Fruit fly (Drosophila melanogaster) whole organism, prepupa: ENCODE results near the gene Ae2.

Source experiments
- CG10631 ChIP-seq: fragments of 200-800 bp; sonication (Bioruptor generic); optimal IDR thresholded peaks from 2 replicates; lab custom pipeline; 2016; ENCODE audit warnings: missing biosample characterization, missing genetic modification characterization
- CG10669 ChIP-seq: fragments of 200-800 bp; sonication (Bioruptor generic); optimal IDR thresholded peaks from 3 replicates; lab custom pipeline; 2018; ENCODE audit warnings: missing biosample characterization, mild to moderate bottlenecking, missing genetic modification characterization, moderate library complexity
- CG11294 ChIP-seq: fragments of 200-800 bp; sonication (Bioruptor generic); IDR thresholded peaks from 2 replicates; pipeline ENCODE4 v1.3.6; 2022; ENCODE audit warnings: missing biosample characterization, missing genetic modification characterization
- CG11762 ChIP-seq: fragments of 200-800 bp; sonication (Bioruptor generic); optimal IDR thresholded peaks from 3 replicates; lab custom pipeline; 2016; ENCODE audit warnings: missing biosample characterization, missing genetic modification characterization; ENCODE audit not compliant: insufficient read depth
- CG11902 ChIP-seq: fragments of 200-800 bp; sonication (Bioruptor generic); optimal IDR thresholded peaks from 3 replicates; lab custom pipeline; 2016; ENCODE audit warnings: missing biosample characterization, missing genetic modification characterization
- CG15336 ChIP-seq: fragments of 200-800 bp; sonication (Bioruptor generic); IDR thresholded peaks from 2 replicates; pipeline ENCODE4 v1.3.6; 2022; ENCODE audit warnings: missing biosample characterization, missing genetic modification characterization
- CG1621 ChIP-seq: fragments of 200-800 bp; sonication (Bioruptor generic); optimal IDR thresholded peaks from 3 replicates; lab custom pipeline; 2018; ENCODE audit warnings: missing biosample characterization, mild to moderate bottlenecking, missing genetic modification characterization
- CG32006 ChIP-seq: fragments of 200-800 bp; sonication (Bioruptor generic); optimal IDR thresholded peaks from 3 replicates; lab custom pipeline; 2017; ENCODE audit warnings: missing biosample characterization, mild to moderate bottlenecking, missing genetic modification characterization
- CG3919 ChIP-seq: fragments of 200-800 bp; sonication (Bioruptor generic); optimal IDR thresholded peaks from 3 replicates; lab custom pipeline; 2016; ENCODE audit warnings: missing biosample characterization, missing genetic modification characterization
- CG6163 ChIP-seq: fragments of 200-800 bp; sonication (Bioruptor generic); IDR thresholded peaks from 3 replicates; pipeline ENCODE4 v1.3.6; 2022; ENCODE audit warnings: missing biosample characterization, missing genetic modification characterization
- CG6276 ChIP-seq: fragments of 200-800 bp; sonication (Bioruptor generic); optimal IDR thresholded peaks from 2 replicates; lab custom pipeline; 2017; ENCODE audit warnings: missing biosample characterization, mild to moderate bottlenecking, missing genetic modification characterization
- CG6808 ChIP-seq: fragments of 200-800 bp; sonication (Bioruptor generic); optimal IDR thresholded peaks from 3 replicates; lab custom pipeline; 2017; ENCODE audit warnings: missing biosample characterization, missing genetic modification characterization, mild to moderate bottlenecking, moderate library complexity, missing genetic modification reagents
- CG6854 ChIP-seq: fragments of 200-800 bp; sonication (Bioruptor generic); optimal IDR thresholded peaks from 2 replicates; lab custom pipeline; 2017; ENCODE audit warnings: missing biosample characterization, mild to moderate bottlenecking, missing genetic modification characterization
- CG7368 ChIP-seq: fragments of 200-800 bp; sonication (Bioruptor generic); optimal IDR thresholded peaks from 3 replicates; lab custom pipeline; 2016; ENCODE audit warnings: missing biosample characterization, missing genetic modification characterization
- CG8119 ChIP-seq: fragments of 200-800 bp; sonication (Bioruptor generic); IDR thresholded peaks from 3 replicates; pipeline ENCODE4 v1.3.6; 2022; ENCODE audit warnings: missing biosample characterization, missing genetic modification characterization
- CG8319 ChIP-seq: fragments of 200-800 bp; sonication (Bioruptor generic); optimal IDR thresholded peaks from 3 replicates; lab custom pipeline; 2016; ENCODE audit warnings: missing biosample characterization, missing genetic modification characterization
- Eip78C ChIP-seq: fragments of 200-800 bp; sonication (Bioruptor generic); peaks from one replicate; lab custom pipeline; 2016; ENCODE audit warnings: missing biosample characterization, missing genetic modification characterization
- Hr39 ChIP-seq: fragments of 200-800 bp; sonication (Bioruptor generic); optimal IDR thresholded peaks from 2 replicates; lab custom pipeline; 2016; ENCODE audit warnings: missing biosample characterization, missing genetic modification characterization
- Hr4 ChIP-seq: fragments of 200-800 bp; sonication (Bioruptor generic); optimal IDR thresholded peaks from 3 replicates; lab custom pipeline; 2016; ENCODE audit warnings: missing biosample characterization, missing genetic modification characterization
- Lpt ChIP-seq: fragments of 200-800 bp; sonication (Bioruptor generic); optimal IDR thresholded peaks from 3 replicates; lab custom pipeline; 2016; ENCODE audit warnings: missing biosample characterization, missing genetic modification characterization
- OdsH ChIP-seq: fragments of 200-800 bp; sonication (Bioruptor generic); optimal IDR thresholded peaks from 3 replicates; lab custom pipeline; 2016; ENCODE audit warnings: missing biosample characterization, missing genetic modification characterization
- Smox ChIP-seq: fragments of 200-800 bp; sonication (Bioruptor generic); optimal IDR thresholded peaks from 3 replicates; lab custom pipeline; 2016; ENCODE audit warnings: missing biosample characterization, missing genetic modification characterization
- Sox102F ChIP-seq: fragments of 200-800 bp; sonication (Bioruptor generic); optimal IDR thresholded peaks from 2 replicates; lab custom pipeline; 2016; ENCODE audit warnings: missing biosample characterization, mild to moderate bottlenecking, missing genetic modification characterization
- Sox14 ChIP-seq: fragments of 200-800 bp; sonication (Bioruptor generic); optimal IDR thresholded peaks from 3 replicates; lab custom pipeline; 2016; ENCODE audit warnings: missing biosample characterization, missing genetic modification characterization
- Sox15 ChIP-seq: fragments of 200-800 bp; sonication (Bioruptor generic); optimal IDR thresholded peaks from 3 replicates; lab custom pipeline; 2016; ENCODE audit warnings: missing biosample characterization, missing genetic modification characterization
- achi ChIP-seq: fragments of 200-800 bp; sonication (Bioruptor generic); optimal IDR thresholded peaks from 3 replicates; lab custom pipeline; 2016; ENCODE audit warnings: missing biosample characterization, missing genetic modification characterization
- dsx ChIP-seq: fragments of 200-800 bp; optimal IDR thresholded peaks from 3 replicates; lab custom pipeline; 2019; ENCODE audit warnings: missing biosample characterization, mild to moderate bottlenecking, missing genetic modification characterization, moderate library complexity; ENCODE audit not compliant: poor library complexity, severe bottlenecking
- eg ChIP-seq: fragments of 200-800 bp; sonication (Bioruptor generic); IDR thresholded peaks from 3 replicates; pipeline ENCODE4 v1.3.6; 2022; ENCODE audit warnings: missing biosample characterization, missing genetic modification characterization
- esn ChIP-seq: fragments of 200-800 bp; sonication (Bioruptor generic); optimal IDR thresholded peaks from 2 replicates; lab custom pipeline; 2016; ENCODE audit warnings: missing biosample characterization, mild to moderate bottlenecking, missing genetic modification characterization, moderate library complexity
- fd59A ChIP-seq: fragments of 200-800 bp; sonication (Bioruptor generic); optimal IDR thresholded peaks from 2 replicates; lab custom pipeline; 2017; ENCODE audit warnings: missing biosample characterization, mild to moderate bottlenecking, missing genetic modification characterization, missing genetic modification reagents
- fd85E ChIP-seq: fragments of 200-800 bp; sonication (Bioruptor generic); optimal IDR thresholded peaks from 3 replicates; lab custom pipeline; 2016; ENCODE audit warnings: missing biosample characterization, missing genetic modification characterization
- fkh ChIP-seq: fragments of 200-800 bp; sonication (Bioruptor generic); optimal IDR thresholded peaks from 3 replicates; lab custom pipeline; 2017; ENCODE audit warnings: missing biosample characterization, mild to moderate bottlenecking, missing genetic modification characterization, moderate library complexity
- net ChIP-seq: fragments of 200-800 bp; sonication (Bioruptor generic); optimal IDR thresholded peaks from 3 replicates; lab custom pipeline; 2016; ENCODE audit warnings: missing biosample characterization, missing genetic modification characterization
- pdm3 ChIP-seq: fragments of 200-800 bp; sonication (Bioruptor generic); optimal IDR thresholded peaks from 3 replicates; lab custom pipeline; 2016; ENCODE audit warnings: missing biosample characterization, missing genetic modification characterization
- spab ChIP-seq: fragments of 200-800 bp; sonication (Bioruptor generic); optimal IDR thresholded peaks from 2 replicates; lab custom pipeline; 2017; ENCODE audit warnings: missing biosample characterization, mild to moderate bottlenecking, missing genetic modification characterization, missing genetic modification reagents
- ss ChIP-seq, 2 experiments: fragments of 200-800 bp; sonication (Bioruptor generic); optimal IDR thresholded peaks; 2 replicates in 1 of 2; 3 replicates in 1 of 2; lab custom pipeline; 2017 to 2018; ENCODE audit warnings: mild to moderate bottlenecking in 2 of 2, missing biosample characterization in 2 of 2, missing genetic modification characterization in 2 of 2, moderate library complexity in 1 of 2
- svp ChIP-seq: fragments of 200-800 bp; sonication (Bioruptor generic); peaks from one replicate; lab custom pipeline; 2016; ENCODE audit warnings: missing biosample characterization, missing genetic modification characterization
- topi ChIP-seq: fragments of 200-800 bp; sonication (Bioruptor generic); optimal IDR thresholded peaks from 3 replicates; lab custom pipeline; 2016; ENCODE audit warnings: missing biosample characterization, missing genetic modification characterization
- vri ChIP-seq: fragments of 200-800 bp; sonication (Bioruptor generic); optimal IDR thresholded peaks from 3 replicates; lab custom pipeline; 2016; ENCODE audit warnings: missing biosample characterization, mild to moderate bottlenecking, missing genetic modification characterization

The Ae2 gene

dm6 chr3L:9745393-9745792 lies 18.0 kb upstream of the Ae2 start (continued):
- TF ChIP-seq Lpt (GFP tag; lab: Kevin White, UChicago) (peak; percentile 63), pdm3 (GFP tag; lab: Kevin White, UChicago) (peak; percentile 25), net (GFP tag; lab: Kevin White, UChicago) (peak; percentile 27), eg (peak; percentile 86), Hr4 (GFP tag; lab: Kevin White, UChicago) (peak; percentile 63), achi (GFP tag; lab: Kevin White, UChicago) (peak; percentile 59), OdsH (GFP tag; lab: Kevin White, UChicago) (peak; percentile 55), Sox102F (no peak), CG10631 (GFP tag; lab: Kevin White, UChicago) (peak; percentile 69), CG11902 (no peak), fd59A (GFP tag; lab: Kevin White, UChicago) (no peak), CG1621 (tag; lab: Kevin White, UChicago) (no peak), CG10669 (GFP tag; lab: Kevin White, UChicago) (no peak), svp (no peak), Sox15 (GFP tag; lab: Kevin White, UChicago) (no peak), dsx (GFP tag; lab: Kevin White, UChicago) (peak; percentile 20), fd85E (GFP tag; lab: Kevin White, UChicago) (no peak)

DNA sequence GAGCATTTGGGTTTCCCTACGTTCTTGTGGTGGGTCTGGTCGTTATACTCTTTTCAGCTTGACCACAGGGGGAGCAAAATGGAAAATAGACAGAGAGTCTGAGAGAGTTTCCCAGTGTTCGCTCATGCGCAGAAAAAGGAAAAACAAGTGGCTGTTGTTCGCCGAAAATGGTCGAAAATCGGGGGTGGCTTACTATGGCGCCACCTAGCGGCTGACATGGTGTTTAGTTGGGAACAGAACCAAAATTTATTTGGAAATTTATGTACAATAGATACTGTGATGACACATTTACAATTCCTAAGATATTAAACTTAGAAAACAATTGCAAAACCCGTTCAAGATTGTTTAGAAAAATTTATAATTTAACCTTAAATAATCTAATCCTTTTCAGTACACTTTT lies 11.7 kb upstream of the Ae2 start:
- TF ChIP-seq esn (GFP tag; lab: Kevin White, UChicago), result no peak
- TF ChIP-seq CG6276, result no peak
- no peak for TF ChIP-seq spab (GFP tag; lab: Kevin White, UChicago)
- TF ChIP-seq fd85E (GFP tag; lab: Kevin White, UChicago), result no peak
- no peak for TF ChIP-seq CG11762

dm6 chr3L:9760151-9760749 lies 3.1 kb upstream of the Ae2 start, which contains the start of gene CG42268:
TSS of gene CG42268 (minus strand) at chr3L:9760395.
- no peak for TF ChIP-seq CG11294 (GFP tag; lab: Robert Waterston, UW)
- TF ChIP-seq CG11902, result no peak
- no peak for TF ChIP-seq CG6854 (GFP tag; lab: Kevin White, UChicago)
- peak; percentile 17 for TF ChIP-seq Eip78C (GFP tag; lab: Kevin White, UChicago)
- peak; percentile 59 for TF ChIP-seq fkh (GFP tag; lab: Kevin White, UChicago)

DNA sequence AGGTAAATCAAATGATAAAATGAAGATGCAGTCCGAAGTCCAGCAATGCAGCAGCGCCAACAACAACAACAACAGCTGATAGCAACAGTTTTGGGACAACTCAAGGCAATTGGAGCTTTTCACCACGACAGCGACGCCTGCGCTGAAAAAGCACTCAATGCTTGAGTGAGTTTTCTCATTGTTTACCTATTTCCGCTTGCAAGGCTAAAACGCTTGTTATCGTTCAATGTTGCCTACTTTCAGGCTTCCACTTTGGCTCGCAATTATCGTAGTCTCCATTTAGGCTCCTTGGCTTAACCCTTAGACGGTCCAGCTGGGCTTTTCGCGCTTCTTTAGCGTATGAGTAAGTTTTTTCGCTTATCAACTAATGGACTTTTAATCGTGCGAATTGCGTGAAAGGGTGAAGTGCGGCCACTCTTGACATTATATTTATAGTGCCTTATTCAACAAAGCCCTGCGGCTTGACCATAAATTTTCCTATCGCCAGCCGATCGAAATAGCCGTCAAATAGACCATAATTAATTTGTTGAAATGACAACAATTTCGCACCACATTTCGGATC lies 1.2 kb upstream of the Ae2 start:
- no peak for TF ChIP-seq CG11902
- peak; percentile 4 to 35 for TF ChIP-seq ss (GFP tag; optimal IDR thresholded peaks at IDR 0.05; lab: Kevin White, UChicago)
- TF ChIP-seq CG8319, result no peak
- TF ChIP-seq fd59A (GFP tag; lab: Kevin White, UChicago), result no peak
- peak; percentile 75 for TF ChIP-seq CG6276
- TF ChIP-seq svp, result peak; percentile 24
- TF ChIP-seq CG6854 (GFP tag; lab: Kevin White, UChicago), result peak; percentile 36
- peak; percentile 25 for TF ChIP-seq vri
- peak; percentile 9 for TF ChIP-seq achi (GFP tag; lab: Kevin White, UChicago)
- peak; percentile 2 for TF ChIP-seq Sox102F
- peak; percentile 42; the same call in 1 of the 3 replicates for TF ChIP-seq CG8119
- no peak for TF ChIP-seq esn (GFP tag; lab: Kevin White, UChicago)
- no peak for TF ChIP-seq CG6808 (GFP tag; lab: Kevin White, UChicago)
- no peak for TF ChIP-seq Hr39 (GFP tag; lab: Kevin White, UChicago)
- TF ChIP-seq eg, result no peak
- TF ChIP-seq CG7368 (GFP tag; lab: Kevin White, UChicago), result no peak
- TF ChIP-seq CG10669 (GFP tag; lab: Kevin White, UChicago), result no peak
- no peak for TF ChIP-seq pdm3 (GFP tag; lab: Kevin White, UChicago)
- peak; percentile 87 for TF ChIP-seq Eip78C (GFP tag; lab: Kevin White, UChicago)
- peak; percentile 14 for TF ChIP-seq Sox14 (GFP tag; lab: Kevin White, UChicago)
- peak; percentile 85 for TF ChIP-seq fkh (GFP tag; lab: Kevin White, UChicago)
- 0 out of 3 replicates have a peak, but pooled peaks have one; percentile 33 for TF ChIP-seq CG6163 (GFP tag; lab: Robert Waterston, UW)
- TF ChIP-seq topi (GFP tag; lab: Kevin White, UChicago), result no peak
- TF ChIP-seq CG11294 (GFP tag; lab: Robert Waterston, UW), result no peak
- no peak for TF ChIP-seq Smox
- peak; percentile 44 for TF ChIP-seq net (GFP tag; lab: Kevin White, UChicago)
- TF ChIP-seq CG32006 (GFP tag; lab: Kevin White, UChicago), result no peak
- TF ChIP-seq CG3919, result peak; percentile 48
- TF ChIP-seq CG15336 (GFP tag; lab: Robert Waterston, UW), result peak; percentile 56; the same call in 1 of the 2 replicates
